Fruit fly (Drosophila melanogaster) whole organism, embryonic: ENCODE measurements around the gene Efhc1.1.

Source experiments
- Adf1 ChIP-seq: fragments of 200-800 bp; sonication (Bioruptor generic); IDR thresholded peaks from 2 replicates; pipeline ENCODE4 v1.3.6; 2022; ENCODE audit warnings: missing biosample characterization, missing genetic modification characterization
- Antp ChIP-seq: fragments of 200-800 bp; sonication (Bioruptor generic); optimal IDR thresholded peaks from 3 replicates; lab custom pipeline; 2016; ENCODE audit warnings: missing biosample characterization, missing genetic modification characterization
- CG10979 ChIP-seq: fragments of 200-800 bp; sonication (Bioruptor generic); optimal IDR thresholded peaks from 2 replicates; lab custom pipeline; 2018; ENCODE audit warnings: missing biosample characterization, mild to moderate bottlenecking, missing genetic modification characterization, moderate library complexity
- CG1233 ChIP-seq: fragments of 200-800 bp; sonication (Bioruptor generic); optimal IDR thresholded peaks from 4 replicates; lab custom pipeline; 2018; ENCODE audit warnings: missing biosample characterization, mild to moderate bottlenecking, missing genetic modification characterization
- CG12659 ChIP-seq: fragments of 200-800 bp; sonication (Bioruptor generic); optimal IDR thresholded peaks from 3 replicates; lab custom pipeline; 2017; ENCODE audit warnings: mild to moderate bottlenecking, missing biosample characterization, missing genetic modification reagents, missing genetic modification characterization
- CG12942 ChIP-seq: fragments of 200-800 bp; sonication (Bioruptor generic); optimal IDR thresholded peaks from 3 replicates; lab custom pipeline; 2016; ENCODE audit warnings: missing biosample characterization, missing genetic modification characterization
- CG13424 ChIP-seq: fragments of 200-800 bp; sonication (Bioruptor generic); optimal IDR thresholded peaks from 2 replicates; lab custom pipeline; 2019; ENCODE audit warnings: missing biosample characterization, mild to moderate bottlenecking, missing genetic modification characterization, moderate library complexity
- CG14014 ChIP-seq: fragments of 200-800 bp; sonication (Bioruptor generic); IDR thresholded peaks from 2 replicates; pipeline ENCODE4 v1.3.6; 2022; ENCODE audit warnings: missing biosample characterization, missing genetic modification characterization
- CG17385 ChIP-seq: fragments of 200-800 bp; sonication (Bioruptor generic); optimal IDR thresholded peaks from 3 replicates; lab custom pipeline; 2018; ENCODE audit warnings: missing biosample characterization, mild to moderate bottlenecking, missing genetic modification characterization
- CG18262 ChIP-seq: fragments of 200-800 bp; optimal IDR thresholded peaks from 3 replicates; lab custom pipeline; 2019; ENCODE audit warnings: missing biosample characterization, mild to moderate bottlenecking, missing genetic modification characterization, moderate library complexity
- CG31224 ChIP-seq: fragments of 200-800 bp; sonication (Bioruptor generic); IDR thresholded peaks from 2 replicates; pipeline ENCODE4 v1.3.6; 2022; ENCODE audit warnings: missing biosample characterization, missing genetic modification characterization
- CG34224 ChIP-seq: fragments of 200-800 bp; sonication (Bioruptor generic); IDR thresholded peaks from 3 replicates; pipeline ENCODE4 v1.3.6; 2022; ENCODE audit warnings: missing biosample characterization, missing genetic modification characterization; ENCODE audit not compliant: partially characterized antibody
- CG7928 ChIP-seq: fragments of 200-800 bp; sonication (Bioruptor generic); optimal IDR thresholded peaks from 2 replicates; lab custom pipeline; 2017; ENCODE audit warnings: missing biosample characterization, mild to moderate bottlenecking, missing genetic modification characterization
- CG8290 ChIP-seq, 3 experiments: fragments of 200-800 bp; sonication (Bioruptor generic); optimal IDR thresholded peaks; 2 replicates each; lab custom pipeline; 2016 to 2019; ENCODE audit warnings: missing biosample characterization in 3 of 3, missing genetic modification characterization in 3 of 3, mild to moderate bottlenecking in 2 of 3, moderate library complexity in 1 of 3
- CG8924 ChIP-seq: fragments of 200-800 bp; optimal IDR thresholded peaks from 3 replicates; lab custom pipeline; 2019; ENCODE audit warnings: missing biosample characterization, mild to moderate bottlenecking, missing genetic modification characterization, moderate library complexity
- CG9609 ChIP-seq: fragments of 200-800 bp; sonication (Bioruptor generic); optimal IDR thresholded peaks from 3 replicates; lab custom pipeline; 2016; ENCODE audit warnings: missing biosample characterization, missing genetic modification characterization
- Dll ChIP-seq: fragments of 200-800 bp; sonication (Bioruptor generic); IDR thresholded peaks from 4 replicates; pipeline ENCODE4 v1.3.6; 2022; ENCODE audit warnings: missing biosample characterization, missing genetic modification characterization; ENCODE audit not compliant: partially characterized antibody
- Gug ChIP-seq: fragments of 200-800 bp; sonication (Bioruptor generic); IDR thresholded peaks from 4 replicates; pipeline ENCODE4 v1.3.6; 2022; ENCODE audit warnings: missing biosample characterization, missing genetic modification characterization
- HmgD ChIP-seq: fragments of 200-800 bp; sonication (Bioruptor generic); optimal IDR thresholded peaks from 3 replicates; lab custom pipeline; 2016; ENCODE audit warnings: missing biosample characterization, missing genetic modification characterization
- Hmx ChIP-seq: fragments of 200-800 bp; sonication (Bioruptor generic); optimal IDR thresholded peaks from 2 replicates; lab custom pipeline; 2016; ENCODE audit warnings: missing biosample characterization, missing genetic modification characterization
- Hr51 ChIP-seq, 2 experiments: fragments of 200-800 bp; sonication (Bioruptor generic); optimal IDR thresholded peaks; 2 replicates in 1 of 2; 3 replicates in 1 of 2; lab custom pipeline; 2016 to 2018; ENCODE audit warnings: missing biosample characterization in 2 of 2, missing genetic modification characterization in 2 of 2, mild to moderate bottlenecking in 1 of 2, moderate library complexity in 1 of 2
- Kr ChIP-seq: fragments of 200-800 bp; sonication (Bioruptor generic); optimal IDR thresholded peaks from 2 replicates; lab custom pipeline; 2017; ENCODE audit warnings: missing biosample characterization, mild to moderate bottlenecking, missing genetic modification characterization
- MBD-R2 ChIP-seq: fragments of 200-800 bp; sonication (Bioruptor generic); IDR thresholded peaks from 2 replicates; pipeline ENCODE4 v1.3.6; 2022; ENCODE audit warnings: missing biosample characterization, missing genetic modification characterization
- Pdp1 ChIP-seq, 2 experiments: fragments of 200-800 bp; sonication (Bioruptor generic); optimal IDR thresholded peaks; 3 replicates each; lab custom pipeline; 2016; ENCODE audit warnings: missing biosample characterization in 2 of 2, missing genetic modification characterization in 2 of 2, mild to moderate bottlenecking in 1 of 2, moderate library complexity in 1 of 2
- Ptx1 ChIP-seq: fragments of 200-800 bp; sonication (Bioruptor generic); IDR thresholded peaks from 2 replicates; pipeline ENCODE4 v1.3.6; 2022; ENCODE audit warnings: missing biosample characterization, missing genetic modification characterization
- Scr ChIP-seq: fragments of 200-800 bp; sonication (Bioruptor generic); IDR thresholded peaks from 2 replicates; pipeline ENCODE4 v1.3.6; 2022; ENCODE audit warnings: missing biosample characterization, missing genetic modification characterization; ENCODE audit not compliant: partially characterized antibody
- Side ChIP-seq: fragments of 200-800 bp; sonication (Bioruptor generic); optimal IDR thresholded peaks from 2 replicates; lab custom pipeline; 2016; ENCODE audit warnings: missing biosample characterization, missing genetic modification characterization
- TFAM ChIP-seq: fragments of 200-800 bp; sonication (Bioruptor generic); optimal IDR thresholded peaks from 2 replicates; lab custom pipeline; 2017; ENCODE audit warnings: missing biosample characterization, missing genetic modification characterization, inconsistent platforms
- Taf1 ChIP-seq: fragments of 200-800 bp; sonication (Bioruptor generic); IDR thresholded peaks from 2 replicates; pipeline ENCODE4 v1.3.6; 2022; ENCODE audit warnings: missing biosample characterization, missing genetic modification characterization
- amos ChIP-seq: fragments of 200-800 bp; sonication (Bioruptor generic); IDR thresholded peaks from 2 replicates; pipeline ENCODE4 v1.3.6; 2022; ENCODE audit warnings: missing biosample characterization, missing genetic modification characterization; ENCODE audit not compliant: partially characterized antibody
- bbx ChIP-seq: fragments of 200-800 bp; sonication (Bioruptor generic); IDR thresholded peaks from 2 replicates; pipeline ENCODE4 v1.3.6; 2022; ENCODE audit warnings: missing biosample characterization, missing genetic modification characterization; ENCODE audit not compliant: partially characterized antibody
- bsh ChIP-seq, 2 experiments: fragments of 200-800 bp; sonication (Bioruptor generic); optimal IDR thresholded peaks; 2 replicates each; lab custom pipeline; 2017 to 2018; ENCODE audit warnings: mild to moderate bottlenecking in 2 of 2, missing biosample characterization in 2 of 2, missing genetic modification characterization in 2 of 2, moderate library complexity in 1 of 2
- crol ChIP-seq: fragments of 200-800 bp; sonication (Bioruptor generic); IDR thresholded peaks from 2 replicates; pipeline ENCODE4 v1.3.6; 2022; ENCODE audit warnings: missing biosample characterization, missing genetic modification characterization
- danr ChIP-seq: fragments of 200-800 bp; sonication (Bioruptor generic); IDR thresholded peaks from 2 replicates; pipeline ENCODE4 v1.3.6; 2022; ENCODE audit warnings: missing biosample characterization, missing genetic modification characterization
- disco-r ChIP-seq: fragments of 200-800 bp; sonication (Bioruptor generic); optimal IDR thresholded peaks from 2 replicates; lab custom pipeline; 2016; ENCODE audit warnings: missing biosample characterization, missing genetic modification characterization
- dm ChIP-seq: fragments of 200-800 bp; sonication (Bioruptor generic); optimal IDR thresholded peaks from 3 replicates; lab custom pipeline; 2016; ENCODE audit warnings: missing biosample characterization, missing genetic modification characterization
- gem ChIP-seq: fragments of 200-800 bp; sonication (Bioruptor generic); optimal IDR thresholded peaks from 2 replicates; lab custom pipeline; 2019; ENCODE audit warnings: missing biosample characterization, mild to moderate bottlenecking, missing genetic modification characterization, moderate library complexity
- inv ChIP-seq: fragments of 200-800 bp; sonication (Bioruptor generic); IDR thresholded peaks from 2 replicates; pipeline ENCODE4 v1.3.6; 2022; ENCODE audit warnings: missing biosample characterization, missing genetic modification characterization; ENCODE audit not compliant: partially characterized antibody
- jing ChIP-seq: fragments of 200-800 bp; sonication (Bioruptor generic); optimal IDR thresholded peaks from 2 replicates; lab custom pipeline; 2018; ENCODE audit warnings: missing biosample characterization, mild to moderate bottlenecking, missing genetic modification characterization
- lola ChIP-seq, 3 experiments: fragments of >200 bp in 2 of 3; fragments of 200-800 bp in 1 of 3; sonication (Bioruptor generic) in 1 of 3; optimal IDR thresholded peaks; 2 replicates each; lab custom pipeline; 2017 to 2019; ENCODE audit warnings: missing biosample characterization in 3 of 3, missing genetic modification characterization in 3 of 3, mild to moderate bottlenecking in 1 of 3, moderate library complexity in 1 of 3
- maf-S ChIP-seq: fragments of 200-800 bp; sonication (Bioruptor generic); optimal IDR thresholded peaks from 2 replicates; lab custom pipeline; 2016; ENCODE audit warnings: missing biosample characterization, missing genetic modification characterization
- pho ChIP-seq: fragments of 200-800 bp; sonication (Bioruptor generic); optimal IDR thresholded peaks from 2 replicates; lab custom pipeline; 2016; ENCODE audit warnings: missing biosample characterization, missing genetic modification characterization
- phol ChIP-seq: fragments of 200-800 bp; sonication (Bioruptor generic); optimal IDR thresholded peaks from 3 replicates; lab custom pipeline; 2018; ENCODE audit warnings: missing biosample characterization, mild to moderate bottlenecking, missing genetic modification characterization, moderate library complexity
- pnt ChIP-seq: fragments of 200-800 bp; sonication (Bioruptor generic); optimal IDR thresholded peaks from 3 replicates; lab custom pipeline; 2016; ENCODE audit warnings: missing biosample characterization, missing genetic modification characterization
- slou ChIP-seq: fragments of 200-800 bp; sonication (Bioruptor generic); optimal IDR thresholded peaks from 3 replicates; lab custom pipeline; 2016; ENCODE audit warnings: missing biosample characterization, missing genetic modification characterization
- sna ChIP-seq: fragments of 200-800 bp; sonication (Bioruptor generic); IDR thresholded peaks from 2 replicates; pipeline ENCODE4 v1.3.6; 2022; ENCODE audit warnings: missing biosample characterization, missing genetic modification characterization; ENCODE audit not compliant: partially characterized antibody
- vfl ChIP-seq: fragments of 200-800 bp; sonication (Bioruptor generic); optimal IDR thresholded peaks from 2 replicates; lab custom pipeline; 2016; ENCODE audit warnings: missing biosample characterization, missing genetic modification characterization
- zfh1 ChIP-seq: fragments of 200-800 bp; sonication (Bioruptor generic); IDR thresholded peaks from 3 replicates; pipeline ENCODE4 v1.3.6; 2022; ENCODE audit warnings: missing biosample characterization, missing genetic modification characterization

Gene Efhc1.1

DNA sequence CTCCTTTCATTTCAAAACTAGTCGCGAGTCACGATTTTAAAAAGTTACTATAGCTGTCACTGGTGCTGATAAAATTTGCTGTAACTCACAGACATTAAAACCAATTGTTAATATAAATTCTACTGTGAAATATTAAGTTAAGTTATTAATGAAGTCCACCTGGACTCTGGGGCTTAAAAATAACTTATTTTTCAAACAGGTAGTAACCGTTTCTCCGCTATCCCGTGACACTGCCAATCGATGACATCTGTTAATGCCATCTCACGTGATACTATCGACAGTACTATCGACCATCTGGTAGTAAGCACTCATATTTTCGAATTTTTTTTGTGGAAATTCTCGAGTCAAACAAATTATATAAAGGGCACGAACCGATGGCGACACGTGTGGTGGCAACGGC is 49.5 kb downstream of the Efhc1.1 start, which contains the start of the genes CG12379 and MagR (continued):
- TF ChIP-seq phol (tag; lab: Kevin White, UChicago) (peak; percentile 74), HmgD (GFP tag; lab: Kevin White, UChicago) (peak; percentile 9), CG14014 (GFP tag; lab: Robert Waterston, UW) (peak; percentile 36; the same call in 1 of the 2 replicates), zfh1 (GFP tag; lab: Robert Waterston, UW) (0 out of 3 replicates have a peak, but pooled peaks have one; percentile 6), inv (GFP tag; lab: Robert Waterston, UW) (peak; percentile 78), Hr51 (GFP tag; optimal IDR thresholded peaks at IDR 0.05; lab: Kevin White, UChicago) (peak in 1 of 2 experiments; percentile 57), CG8924 (peak; percentile 48), Dll (peak; percentile 80), pho (peak; percentile 67), CG8290 (GFP tag; optimal IDR thresholded peaks at IDR 0.05; lab: Kevin White, UChicago) (peak; percentile 29), CG8290 (tag; optimal IDR thresholded peaks at IDR 0.05; lab: Kevin White, UChicago) (no peak), TFAM (GFP tag; lab: Kevin White, UChicago) (no peak), bbx (GFP tag; lab: Robert Waterston, UW) (peak; percentile 60), CG13424 (tag; lab: Kevin White, UChicago) (peak; percentile 71), pnt (peak; percentile 36), Scr (GFP tag; lab: Robert Waterston, UW) (peak; percentile 83), Taf1 (peak; percentile 30; the same call in 1 of the 2 replicates), danr (GFP tag; lab: Robert Waterston, UW) (0 out of 2 replicates have a peak, but pooled peaks have one; percentile 15), maf-S (GFP tag; lab: Kevin White, UChicago) (peak; percentile 29), jing (no peak), CG17385 (GFP tag; lab: Kevin White, UChicago) (peak; percentile 61), crol (no peak), lola (GFP tag; optimal IDR thresholded peaks at IDR 0.05; lab: Kevin White, UChicago) (peak in 1 of 3 experiments; percentile 53), CG10979 (tag; lab: Kevin White, UChicago) (peak; percentile 30), sna (GFP tag; lab: Robert Waterston, UW) (peak; percentile 66; the same call in 1 of the 2 replicates), CG12659 (GFP tag; lab: Kevin White, UChicago) (peak; percentile 71), Side (GFP tag; lab: Kevin White, UChicago) (peak; percentile 62), Pdp1 (GFP tag; optimal IDR thresholded peaks at IDR 0.05; lab: Kevin White, UChicago) (peak; percentile 62 to 72), vfl (GFP tag; lab: Kevin White, UChicago) (peak; percentile 31), CG18262 (peak; percentile 43), amos (peak; percentile 78), bsh (GFP tag; optimal IDR thresholded peaks at IDR 0.05; lab: Kevin White, UChicago) (peak in 1 of 2 experiments; percentile 7), CG1233 (GFP tag; lab: Kevin White, UChicago) (peak; percentile 46), Gug (peak; percentile 52; the same call in 1 of the 4 replicates), disco-r (GFP tag; lab: Kevin White, UChicago) (peak; percentile 18), Antp (GFP tag; lab: Kevin White, UChicago) (peak; percentile 51), dm (peak; percentile 38), Hmx (GFP tag; lab: Kevin White, UChicago) (peak; percentile 15), MBD-R2 (GFP tag; lab: Robert Waterston, UW) (peak; percentile 48; the same call in 1 of the 2 replicates), CG31224 (GFP tag; lab: Robert Waterston, UW) (peak; percentile 49; the same call in 1 of the 2 replicates), CG34224 (GFP tag; lab: Robert Waterston, UW) (peak; percentile 71), CG12942 (GFP tag; lab: Kevin White, UChicago) (peak; percentile 3), Ptx1 (GFP tag; lab: Robert Waterston, UW) (peak; percentile 53), CG7928 (peak; percentile 10), gem (tag; lab: Kevin White, UChicago) (no peak), Adf1 (GFP tag; lab: Robert Waterston, UW) (0 out of 2 replicates have a peak, but pooled peaks have one; percentile 20), slou (GFP tag; lab: Kevin White, UChicago) (peak; percentile 35), CG9609 (GFP tag; lab: Kevin White, UChicago) (peak; percentile 31), Kr (GFP tag; lab: Kevin White, UChicago) (no peak)
